Fruit fly (Drosophila melanogaster) whole organism, embryonic: ENCODE results near the gene CG8907.
A peak's percentile ranks its signal among the peaks of the same experiment; 100 is the strongest.

Source experiments
- Adf1 ChIP-seq: fragments of 200-800 bp; sonication (Bioruptor generic); IDR thresholded peaks from 2 replicates; pipeline ENCODE4 v1.3.6; 2022; ENCODE audit warnings: missing biosample characterization, missing genetic modification characterization
- CG10431 ChIP-seq: fragments of 200-800 bp; sonication (Bioruptor generic); optimal IDR thresholded peaks from 3 replicates; lab custom pipeline; 2018; ENCODE audit warnings: missing biosample characterization, mild to moderate bottlenecking, missing genetic modification characterization
- CG10462 ChIP-seq: fragments of 200-800 bp; sonication (Bioruptor generic); optimal IDR thresholded peaks from 2 replicates; lab custom pipeline; 2016; ENCODE audit warnings: missing biosample characterization, missing genetic modification characterization
- CG11723 ChIP-seq: fragments of 200-800 bp; sonication (Bioruptor generic); optimal IDR thresholded peaks from 2 replicates; lab custom pipeline; 2017; ENCODE audit warnings: missing biosample characterization, mild to moderate bottlenecking, missing genetic modification characterization
- CG1233 ChIP-seq: fragments of 200-800 bp; sonication (Bioruptor generic); optimal IDR thresholded peaks from 4 replicates; lab custom pipeline; 2018; ENCODE audit warnings: missing biosample characterization, mild to moderate bottlenecking, missing genetic modification characterization
- CG14050 ChIP-seq: fragments of 200-800 bp; sonication (Bioruptor generic); IDR thresholded peaks from 3 replicates; pipeline ENCODE4 v1.3.6; 2022; ENCODE audit warnings: missing biosample characterization, missing genetic modification characterization
- CG14860 ChIP-seq: fragments of 200-800 bp; sonication (Bioruptor generic); IDR thresholded peaks from 3 replicates; pipeline ENCODE4 v1.3.6; 2022; ENCODE audit warnings: missing biosample characterization, missing genetic modification characterization; ENCODE audit not compliant: partially characterized antibody
- CG15696 ChIP-seq: fragments of 200-800 bp; sonication (Bioruptor generic); optimal IDR thresholded peaks from 2 replicates; lab custom pipeline; 2019; ENCODE audit warnings: missing biosample characterization, mild to moderate bottlenecking, missing genetic modification characterization, moderate library complexity
- CG18011 ChIP-seq: fragments of 200-800 bp; sonication (Bioruptor generic); optimal IDR thresholded peaks from 2 replicates; lab custom pipeline; 2017; ENCODE audit warnings: missing biosample characterization, missing genetic modification characterization, mild to moderate bottlenecking, moderate library complexity, missing genotype
- CG2202 ChIP-seq: fragments of 200-800 bp; sonication (Bioruptor generic); optimal IDR thresholded peaks from 2 replicates; lab custom pipeline; 2018; ENCODE audit warnings: missing biosample characterization, mild to moderate bottlenecking, missing genetic modification characterization
- CG30403 ChIP-seq: fragments of 200-800 bp; sonication (Bioruptor generic); optimal IDR thresholded peaks from 3 replicates; lab custom pipeline; 2016; ENCODE audit warnings: missing biosample characterization, missing genetic modification characterization
- CG3995 ChIP-seq: fragments of 200-800 bp; sonication (Bioruptor generic); optimal IDR thresholded peaks from 3 replicates; lab custom pipeline; 2016; ENCODE audit warnings: missing biosample characterization, missing genetic modification characterization
- CG6175 ChIP-seq: fragments of 200-800 bp; sonication (Bioruptor generic); IDR thresholded peaks from 3 replicates; pipeline ENCODE4 v1.3.6; 2022; ENCODE audit warnings: missing biosample characterization, missing genetic modification characterization
- CG6254 ChIP-seq: fragments of 200-800 bp; sonication (Bioruptor generic); optimal IDR thresholded peaks from 3 replicates; lab custom pipeline; 2017; ENCODE audit warnings: mild to moderate bottlenecking, missing biosample characterization, missing genetic modification reagents, missing genetic modification characterization
- CG6813 ChIP-seq: fragments of 200-800 bp; sonication (Bioruptor generic); optimal IDR thresholded peaks from 2 replicates; lab custom pipeline; 2017; ENCODE audit warnings: missing biosample characterization, missing genetic modification characterization, mild to moderate bottlenecking, moderate library complexity, missing genetic modification reagents
- CG7271 ChIP-seq: fragments of 200-800 bp; sonication (Bioruptor generic); optimal IDR thresholded peaks from 2 replicates; lab custom pipeline; 2018; ENCODE audit warnings: missing biosample characterization, mild to moderate bottlenecking, missing genetic modification characterization, moderate library complexity
- CG7786 ChIP-seq: fragments of 200-800 bp; sonication (Bioruptor generic); optimal IDR thresholded peaks from 2 replicates; lab custom pipeline; 2016; ENCODE audit warnings: missing biosample characterization, missing genetic modification characterization
- CG8924 ChIP-seq: fragments of 200-800 bp; optimal IDR thresholded peaks from 3 replicates; lab custom pipeline; 2019; ENCODE audit warnings: missing biosample characterization, mild to moderate bottlenecking, missing genetic modification characterization, moderate library complexity
- CG8944 ChIP-seq: fragments of 200-800 bp; sonication (Bioruptor generic); optimal IDR thresholded peaks from 3 replicates; lab custom pipeline; 2016; ENCODE audit warnings: missing biosample characterization, missing genetic modification characterization
- CG9215 ChIP-seq: fragments of 200-800 bp; sonication (Bioruptor generic); IDR thresholded peaks from 2 replicates; pipeline ENCODE4 v1.3.6; 2022; ENCODE audit warnings: missing biosample characterization, missing genetic modification characterization
- CG9797 ChIP-seq: fragments of 200-800 bp; sonication (Bioruptor generic); optimal IDR thresholded peaks from 3 replicates; lab custom pipeline; 2018; ENCODE audit warnings: missing biosample characterization, mild to moderate bottlenecking, missing genetic modification characterization
- Eip74EF ChIP-seq, 2 experiments: fragments of 200-800 bp in 1 of 2; fragments of >200 bp in 1 of 2; sonication (Bioruptor generic) in 1 of 2; optimal IDR thresholded peaks; 2 replicates each; lab custom pipeline; 2017 to 2019; ENCODE audit warnings: missing biosample characterization in 2 of 2, missing genetic modification characterization in 2 of 2, mild to moderate bottlenecking in 1 of 2, moderate library complexity in 1 of 2
- GATAe ChIP-seq: fragments of 200-800 bp; sonication (Bioruptor generic); conservative IDR thresholded peaks from 2 replicates; pipeline ENCODE4 v1.3.6; 2022; ENCODE audit warnings: missing biosample characterization, missing genetic modification characterization
- Gsc ChIP-seq: fragments of 200-800 bp; sonication (Bioruptor generic); IDR thresholded peaks from 2 replicates; pipeline ENCODE4 v1.3.6; 2022; ENCODE audit warnings: missing biosample characterization, missing genetic modification characterization
- HHEX ChIP-seq: fragments of 200-800 bp; sonication (Bioruptor generic); optimal IDR thresholded peaks from 3 replicates; lab custom pipeline; 2017; ENCODE audit warnings: missing biosample characterization, mild to moderate bottlenecking, missing genetic modification characterization, missing genetic modification reagents
- Med ChIP-seq: fragments of 200-800 bp; sonication (Bioruptor generic); peaks from one replicate; lab custom pipeline; 2016; ENCODE audit warnings: missing biosample characterization, missing genetic modification characterization, mild to moderate bottlenecking, inconsistent platforms, moderate library complexity
- NC2β ChIP-seq: fragments of 200-800 bp; sonication (Bioruptor generic); optimal IDR thresholded peaks from 2 replicates; lab custom pipeline; 2016; ENCODE audit warnings: missing biosample characterization, missing genetic modification characterization
- TFAM ChIP-seq: fragments of 200-800 bp; sonication (Bioruptor generic); optimal IDR thresholded peaks from 2 replicates; lab custom pipeline; 2017; ENCODE audit warnings: missing biosample characterization, missing genetic modification characterization, inconsistent platforms
- ab ChIP-seq: fragments of 200-800 bp; sonication (Bioruptor generic); optimal IDR thresholded peaks from 2 replicates; lab custom pipeline; 2016; ENCODE audit warnings: missing biosample characterization, missing genetic modification characterization
- ash1 ChIP-seq: fragments of 200-800 bp; sonication (Bioruptor generic); optimal IDR thresholded peaks from 2 replicates; lab custom pipeline; 2018; ENCODE audit warnings: missing biosample characterization, mild to moderate bottlenecking, missing genetic modification characterization
- cg ChIP-seq: fragments of 200-800 bp; sonication (Bioruptor generic); optimal IDR thresholded peaks from 3 replicates; lab custom pipeline; 2019; ENCODE audit warnings: missing biosample characterization, mild to moderate bottlenecking, missing genetic modification characterization, moderate library complexity
- chif ChIP-seq, 2 experiments: fragments of 200-800 bp; sonication (Bioruptor generic); optimal IDR thresholded peaks; 3 replicates each; lab custom pipeline; 2016; ENCODE audit warnings: missing biosample characterization in 2 of 2, missing genetic modification characterization in 2 of 2
- crp ChIP-seq, 2 experiments: fragments of 200-800 bp; sonication (Bioruptor generic); optimal IDR thresholded peaks; 2 replicates in 1 of 2; 3 replicates in 1 of 2; lab custom pipeline; 2017; ENCODE audit warnings: missing biosample characterization in 2 of 2, missing genetic modification characterization in 2 of 2, mild to moderate bottlenecking in 1 of 2, moderate library complexity in 1 of 2
- dpn ChIP-seq, 2 experiments: fragments of 200-800 bp; sonication (Bioruptor generic); optimal IDR thresholded peaks; 3 replicates each; lab custom pipeline; 2016; ENCODE audit warnings: missing biosample characterization in 2 of 2, missing genetic modification characterization in 2 of 2
- ems ChIP-seq: fragments of 200-800 bp; sonication (Bioruptor generic); optimal IDR thresholded peaks from 3 replicates; lab custom pipeline; 2016; ENCODE audit warnings: missing biosample characterization, missing genetic modification characterization
- eyg ChIP-seq: fragments of 200-800 bp; sonication (Bioruptor generic); optimal IDR thresholded peaks from 3 replicates; lab custom pipeline; 2016; ENCODE audit warnings: missing biosample characterization, missing genetic modification characterization
- gfzf ChIP-seq: fragments of 200-800 bp; sonication (Bioruptor generic); optimal IDR thresholded peaks from 2 replicates; lab custom pipeline; 2016; ENCODE audit warnings: missing biosample characterization, mild to moderate bottlenecking, missing genetic modification characterization, moderate library complexity
- gro ChIP-seq: fragments of 200-800 bp; sonication (Bioruptor generic); optimal IDR thresholded peaks from 2 replicates; lab custom pipeline; 2016; ENCODE audit warnings: missing biosample characterization, missing genetic modification characterization
- ind ChIP-seq: fragments of 200-800 bp; sonication (Bioruptor generic); optimal IDR thresholded peaks from 3 replicates; lab custom pipeline; 2016; ENCODE audit warnings: missing biosample characterization, missing genetic modification characterization
- lmd ChIP-seq: fragments of 200-800 bp; sonication (Bioruptor generic); IDR thresholded peaks from 2 replicates; pipeline ENCODE4 v1.3.6; 2022; ENCODE audit warnings: missing biosample characterization, missing genetic modification characterization
- nerfin-1 ChIP-seq: fragments of 200-800 bp; sonication (Bioruptor generic); optimal IDR thresholded peaks from 3 replicates; lab custom pipeline; 2019; ENCODE audit warnings: missing biosample characterization, mild to moderate bottlenecking, missing genetic modification characterization, moderate library complexity
- onecut ChIP-seq: fragments of 200-800 bp; sonication (Bioruptor generic); IDR thresholded peaks from 2 replicates; pipeline ENCODE4 v1.3.6; 2022; ENCODE audit warnings: missing biosample characterization, missing genetic modification characterization
- p53 ChIP-seq: fragments of 200-800 bp; sonication (Bioruptor generic); optimal IDR thresholded peaks from 2 replicates; lab custom pipeline; 2016; ENCODE audit warnings: missing biosample characterization, missing genetic modification characterization
- pum ChIP-seq: fragments of 200-800 bp; sonication (Bioruptor generic); optimal IDR thresholded peaks from 2 replicates; lab custom pipeline; 2016; ENCODE audit warnings: missing biosample characterization, missing genetic modification characterization
- repo ChIP-seq: fragments of 200-800 bp; sonication (Bioruptor generic); optimal IDR thresholded peaks from 2 replicates; lab custom pipeline; 2016; ENCODE audit warnings: missing biosample characterization, missing genetic modification characterization
- run ChIP-seq: fragments of 200-800 bp; sonication (Bioruptor generic); optimal IDR thresholded peaks from 3 replicates; lab custom pipeline; 2018; ENCODE audit warnings: missing biosample characterization, mild to moderate bottlenecking, missing genetic modification characterization
- schlank ChIP-seq: fragments of 200-800 bp; sonication (Bioruptor generic); optimal IDR thresholded peaks from 2 replicates; lab custom pipeline; 2018; ENCODE audit warnings: missing biosample characterization, mild to moderate bottlenecking, missing genetic modification characterization
- sens ChIP-seq: fragments of 200-800 bp; sonication (Bioruptor generic); peaks from one replicate; lab custom pipeline; 2016; ENCODE audit warnings: missing biosample characterization, missing genetic modification characterization
- slbo ChIP-seq: fragments of 200-800 bp; sonication (Bioruptor generic); IDR thresholded peaks from 2 replicates; pipeline ENCODE4 v1.3.6; 2022; ENCODE audit warnings: missing biosample characterization, missing genetic modification characterization
- stc ChIP-seq: fragments of 200-800 bp; sonication (Bioruptor generic); IDR thresholded peaks from 2 replicates; pipeline ENCODE4 v1.3.6; 2022; ENCODE audit warnings: missing biosample characterization, missing genetic modification characterization
- sug ChIP-seq: fragments of 200-800 bp; optimal IDR thresholded peaks from 2 replicates; lab custom pipeline; 2019; ENCODE audit warnings: missing biosample characterization, mild to moderate bottlenecking, missing genetic modification characterization, moderate library complexity

CG8907 gene

DNA sequence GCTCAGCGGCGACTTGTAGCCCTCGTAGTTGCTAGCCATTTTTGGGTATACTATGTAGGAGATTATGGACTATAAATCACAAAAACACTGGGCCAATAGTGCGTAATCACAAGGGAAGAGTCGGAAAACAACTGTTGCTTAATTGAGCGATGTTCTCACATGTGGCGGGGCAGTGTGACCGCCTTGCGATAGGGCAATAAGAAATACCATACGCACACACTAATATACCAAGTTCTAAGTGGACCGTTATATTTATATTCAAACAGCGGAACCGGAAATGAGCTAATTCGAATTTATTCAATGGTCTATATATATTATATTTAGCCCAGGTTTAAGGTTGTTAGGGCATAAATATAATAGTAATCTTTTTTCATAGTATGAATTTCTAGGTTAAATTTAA is 12.9 kb downstream of the CG8907 start, which contains the start of gene Adsl (continued):
- peak; percentile 13 for TF ChIP-seq p53 (GFP tag; lab: Kevin White, UChicago)
- no peak for TF ChIP-seq Gsc (GFP tag; lab: Robert Waterston, UW)
- TF ChIP-seq CG14860 (GFP tag; lab: Robert Waterston, UW), result no peak
- 0 out of 2 replicates have a peak, but pooled peaks have one; percentile 11 for TF ChIP-seq slbo
- TF ChIP-seq CG7786 (GFP tag; lab: Kevin White, UChicago), result no peak
- TF ChIP-seq eyg (GFP tag; lab: Kevin White, UChicago), result peak; percentile 3
- TF ChIP-seq gfzf (GFP tag; lab: Kevin White, UChicago), result peak; percentile 78
- TF ChIP-seq ems (GFP tag; lab: Kevin White, UChicago), result no peak
- TF ChIP-seq run (tag; lab: Kevin White, UChicago), result no peak
- peak; percentile 89 for TF ChIP-seq sens (GFP tag; lab: Kevin White, UChicago)
- TF ChIP-seq Med (GFP tag; lab: Kevin White, UChicago), result peak; percentile 95
- TF ChIP-seq CG3995 (GFP tag; lab: Kevin White, UChicago), result peak; percentile 40
- no peak for TF ChIP-seq CG18011 (GFP tag; lab: Kevin White, UChicago)
- no peak for TF ChIP-seq CG9215 (GFP tag; lab: Robert Waterston, UW)
- peak; percentile 41 for TF ChIP-seq NC2β (GFP tag; lab: Kevin White, UChicago)
- peak; percentile 74 for TF ChIP-seq CG2202
- peak in 1 of 2 experiments; percentile 69 for TF ChIP-seq crp (GFP tag; optimal IDR thresholded peaks at IDR 0.05; lab: Kevin White, UChicago)
- peak; percentile 27; the same call in 1 of the 3 replicates for TF ChIP-seq CG14050 (GFP tag; lab: Robert Waterston, UW)
- no peak for TF ChIP-seq sug (tag; lab: Kevin White, UChicago)
- peak; percentile 42 for TF ChIP-seq CG30403 (GFP tag; lab: Kevin White, UChicago)
- TF ChIP-seq CG9797 (GFP tag; lab: Kevin White, UChicago), result peak; percentile 86
- no peak for TF ChIP-seq CG11723 (GFP tag; lab: Kevin White, UChicago)
- no peak for TF ChIP-seq ab (GFP tag; lab: Kevin White, UChicago)
- no peak for TF ChIP-seq CG8944
- TF ChIP-seq stc (GFP tag; lab: Robert Waterston, UW), result peak; percentile 63; the same call in 1 of the 2 replicates
- TF ChIP-seq ind (GFP tag; lab: Kevin White, UChicago), result no peak
- no peak for TF ChIP-seq nerfin-1
- peak in 1 of 2 experiments; percentile 26 for TF ChIP-seq chif (GFP tag; optimal IDR thresholded peaks at IDR 0.05; lab: Kevin White, UChicago)
- TF ChIP-seq Adf1 (GFP tag; lab: Robert Waterston, UW), result no peak
- peak; percentile 2 to 9 for TF ChIP-seq dpn (GFP tag; optimal IDR thresholded peaks at IDR 0.05; lab: Kevin White, UChicago)
- peak; percentile 79 for TF ChIP-seq HHEX (GFP tag; lab: Kevin White, UChicago)
- peak; percentile 5 for TF ChIP-seq ash1 (GFP tag; lab: Kevin White, UChicago)
- no peak for TF ChIP-seq Eip74EF (GFP tag; optimal IDR thresholded peaks at IDR 0.05; lab: Kevin White, UChicago)
- TF ChIP-seq TFAM (GFP tag; lab: Kevin White, UChicago), result no peak
- no peak for TF ChIP-seq lmd (GFP tag; lab: Robert Waterston, UW)
- peak; percentile 3 for TF ChIP-seq CG15696 (tag; lab: Kevin White, UChicago)
- TF ChIP-seq CG10431 (GFP tag; lab: Kevin White, UChicago), result no peak
- peak; percentile 40 for TF ChIP-seq repo (GFP tag; lab: Kevin White, UChicago)
- TF ChIP-seq GATAe (GFP tag; lab: Robert Waterston, UW), result no peak
- no peak for TF ChIP-seq cg (GFP tag; lab: Kevin White, UChicago)
- peak; percentile 85 for TF ChIP-seq CG6813
- no peak for TF ChIP-seq pum (GFP tag; lab: Kevin White, UChicago)
- TF ChIP-seq schlank (tag; lab: Kevin White, UChicago), result peak; percentile 49
- TF ChIP-seq gro (GFP tag; lab: Kevin White, UChicago), result no peak
- peak; percentile 41 for TF ChIP-seq CG8924
- peak; percentile 73 for TF ChIP-seq CG10462 (GFP tag; lab: Kevin White, UChicago)
- TF ChIP-seq CG6254 (GFP tag; lab: Kevin White, UChicago), result peak; percentile 79
- TF ChIP-seq CG6175, result no peak
- peak; percentile 72 for TF ChIP-seq CG1233
- peak; percentile 61 for TF ChIP-seq onecut (GFP tag; lab: Robert Waterston, UW)
- TF ChIP-seq CG7271 (tag; lab: Kevin White, UChicago), result peak; percentile 91
